Worm (Caenorhabditis elegans) whole organism, L4/young adult: ENCODE measurements around the gene aat-3.

ENCODE experiments used
- dao-5 ChIP-seq: sonication (generic microtip); optimal IDR thresholded peaks from 2 replicates; lab custom pipeline; 2016; ENCODE audit warnings: missing genotype, missing genetic modification characterization, moderate library complexity, missing compliant biosample characterization
- him-1 ChIP-seq: sonication (generic microtip); optimal IDR thresholded peaks from 2 replicates; lab custom pipeline; 2016; ENCODE audit warnings: missing genotype, missing genetic modification reagents, missing genetic modification characterization, missing compliant biosample characterization

- TF ChIP-seq him-1 (tag; lab: Kevin White, UChicago) (no peak), dao-5 (tag; lab: Kevin White, UChicago) (no peak)
Observed at ce11 chrX:2592670-2593280, 40.7 kb downstream of the aat-3 start.
